Worm (Caenorhabditis elegans) whole organism, L4 larva: Measurements from ENCODE around the gene C16B8.4.

ENCODE experiments used
- nhr-42 ChIP-seq: fragments of 200-800 bp; sonication (Bioruptor generic); IDR thresholded peaks from 2 replicates; pipeline ENCODE4 v1.3.6; 2022; ENCODE audit warnings: missing genetic modification characterization, missing compliant biosample characterization
- skn-1 ChIP-seq: fragments of 150-350 bp; optimal IDR thresholded peaks from 2 replicates; lab custom pipeline; 2014; ENCODE audit warnings: missing biosample characterization, missing genetic modification characterization
- unc-62 ChIP-seq, 3 experiments: fragments of 150-350 bp in 1 of 3; sonication (generic microtip); optimal IDR thresholded peaks in 2 of 3; peaks in 1 of 3; 1 replicate in 1 of 3; 2 replicates in 2 of 3; lab custom pipeline; 2014 to 2017; ENCODE audit warnings: missing biosample characterization in 3 of 3, missing genetic modification characterization in 3 of 3, missing genetic modification reagents in 3 of 3, missing genotype in 1 of 3

- TF ChIP-seq unc-62 (GFP tag; optimal IDR thresholded peaks at IDR 0.05 in 1 of 2; lab: Kevin White, UChicago) (no peak), unc-62 (tag; optimal IDR thresholded peaks at IDR 0.05; lab: Kevin White, UChicago) (no peak), nhr-42 (GFP tag; lab: Robert Waterston, UW) (no peak), skn-1 (tag; lab: Kevin White, UChicago) (no peak)
Measured at ce11 chrX:4003220-4003619, 29.8 kb upstream of the C16B8.4 start, which contains the start of gene R02E12.12.
